Fruit fly (Drosophila melanogaster) whole organism, embryonic: ENCODE measurements around the gene Kdm3.
A peak's percentile ranks its signal among the peaks of the same experiment; 100 is the strongest.

Source experiments
- B-H2 ChIP-seq: fragments of 200-800 bp; sonication (Bioruptor generic); optimal IDR thresholded peaks from 2 replicates; lab custom pipeline; 2018; ENCODE audit warnings: missing biosample characterization, mild to moderate bottlenecking, missing genetic modification characterization
- CG10543 ChIP-seq: fragments of 200-800 bp; sonication (Bioruptor generic); optimal IDR thresholded peaks from 3 replicates; lab custom pipeline; 2017; ENCODE audit warnings: missing biosample characterization, mild to moderate bottlenecking, missing genetic modification characterization, moderate library complexity
- CG11696 ChIP-seq: fragments of 200-800 bp; sonication (Bioruptor generic); IDR thresholded peaks from 2 replicates; pipeline ENCODE4 v1.3.6; 2022; ENCODE audit warnings: missing biosample characterization, missing genetic modification characterization
- CG12104 ChIP-seq: fragments of 200-800 bp; sonication (Bioruptor generic); optimal IDR thresholded peaks from 3 replicates; lab custom pipeline; 2016; ENCODE audit warnings: missing biosample characterization, missing genetic modification characterization
- CG12299 ChIP-seq: fragments of 200-800 bp; sonication (Bioruptor generic); optimal IDR thresholded peaks from 2 replicates; lab custom pipeline; 2018; ENCODE audit warnings: missing biosample characterization, mild to moderate bottlenecking, missing genetic modification characterization
- CG12769 ChIP-seq: fragments of 200-800 bp; sonication (Bioruptor generic); optimal IDR thresholded peaks from 2 replicates; lab custom pipeline; 2019; ENCODE audit warnings: missing biosample characterization, mild to moderate bottlenecking, missing genetic modification characterization, moderate library complexity
- CG12942 ChIP-seq: fragments of 200-800 bp; sonication (Bioruptor generic); optimal IDR thresholded peaks from 3 replicates; lab custom pipeline; 2016; ENCODE audit warnings: missing biosample characterization, missing genetic modification characterization
- CG14441 ChIP-seq: fragments of 200-800 bp; sonication (Bioruptor generic); IDR thresholded peaks from 2 replicates; pipeline ENCODE4 v1.3.6; 2022; ENCODE audit warnings: missing biosample characterization, missing genetic modification characterization
- CG15073 ChIP-seq: fragments of 200-800 bp; sonication (Bioruptor generic); optimal IDR thresholded peaks from 2 replicates; lab custom pipeline; 2016; ENCODE audit warnings: missing biosample characterization, missing genetic modification characterization
- CG17802 ChIP-seq: fragments of 200-800 bp; sonication (Bioruptor generic); optimal IDR thresholded peaks from 2 replicates; lab custom pipeline; 2018; ENCODE audit warnings: missing biosample characterization, mild to moderate bottlenecking, missing genetic modification characterization, moderate library complexity
- CG2129 ChIP-seq: fragments of 200-800 bp; sonication (Bioruptor generic); IDR thresholded peaks from 2 replicates; pipeline ENCODE4 v1.3.6; 2022; ENCODE audit warnings: missing biosample characterization, missing genetic modification characterization; ENCODE audit not compliant: partially characterized antibody
- CG3407 ChIP-seq: fragments of 200-800 bp; sonication (Bioruptor generic); optimal IDR thresholded peaks from 2 replicates; lab custom pipeline; 2018; ENCODE audit warnings: missing biosample characterization, mild to moderate bottlenecking, missing genetic modification characterization
- CG4820 ChIP-seq: fragments of 200-800 bp; sonication (Bioruptor generic); optimal IDR thresholded peaks from 3 replicates; lab custom pipeline; 2016; ENCODE audit warnings: missing biosample characterization, missing genetic modification characterization
- CG6272 ChIP-seq: fragments of 200-800 bp; sonication (Bioruptor generic); IDR thresholded peaks from 2 replicates; pipeline ENCODE4 v1.3.6; 2022; ENCODE audit warnings: missing biosample characterization, missing genetic modification characterization
- CG7372 ChIP-seq: fragments of 200-800 bp; sonication (Bioruptor generic); IDR thresholded peaks from 2 replicates; pipeline ENCODE4 v1.3.6; 2022; ENCODE audit warnings: missing biosample characterization, missing genetic modification characterization
- CG9817 ChIP-seq: fragments of 200-800 bp; sonication (Bioruptor generic); optimal IDR thresholded peaks from 2 replicates; lab custom pipeline; 2018; ENCODE audit warnings: missing biosample characterization, mild to moderate bottlenecking, missing genetic modification characterization, moderate library complexity
- Deaf1 ChIP-seq: fragments of 200-800 bp; optimal IDR thresholded peaks from 3 replicates; lab custom pipeline; 2019; ENCODE audit warnings: missing biosample characterization, mild to moderate bottlenecking, missing genetic modification characterization, moderate library complexity
- GATAe ChIP-seq: fragments of 200-800 bp; sonication (Bioruptor generic); conservative IDR thresholded peaks from 2 replicates; pipeline ENCODE4 v1.3.6; 2022; ENCODE audit warnings: missing biosample characterization, missing genetic modification characterization
- HLH3B ChIP-seq: fragments of 200-800 bp; sonication (Bioruptor generic); IDR thresholded peaks from 2 replicates; pipeline ENCODE4 v1.3.6; 2022; ENCODE audit warnings: missing biosample characterization, missing genetic modification characterization
- Lim3 ChIP-seq: fragments of 200-800 bp; sonication (Bioruptor generic); IDR thresholded peaks from 2 replicates; pipeline ENCODE4 v1.3.6; 2022; ENCODE audit warnings: missing biosample characterization, missing genetic modification characterization
- Lpt ChIP-seq: fragments of >200 bp; optimal IDR thresholded peaks from 2 replicates; lab custom pipeline; 2018; ENCODE audit warnings: missing biosample characterization, missing genetic modification characterization
- Nf-YA ChIP-seq: fragments of 200-800 bp; sonication (Bioruptor generic); IDR thresholded peaks from 2 replicates; pipeline ENCODE4 v1.3.6; 2022; ENCODE audit warnings: missing biosample characterization, missing genetic modification characterization
- PHDP ChIP-seq: fragments of 200-800 bp; sonication (Bioruptor generic); optimal IDR thresholded peaks from 3 replicates; lab custom pipeline; 2018; ENCODE audit warnings: missing biosample characterization, mild to moderate bottlenecking, missing genetic modification characterization, moderate library complexity
- Usf ChIP-seq: fragments of 200-800 bp; sonication (Bioruptor generic); optimal IDR thresholded peaks from 2 replicates; lab custom pipeline; 2017; ENCODE audit warnings: missing genotype, missing biosample characterization, missing genetic modification characterization
- ato ChIP-seq: fragments of 200-800 bp; sonication (Bioruptor generic); IDR thresholded peaks from 2 replicates; pipeline ENCODE4 v1.3.6; 2022; ENCODE audit warnings: missing biosample characterization, missing genetic modification characterization; ENCODE audit not compliant: partially characterized antibody
- bbx ChIP-seq: fragments of 200-800 bp; sonication (Bioruptor generic); IDR thresholded peaks from 2 replicates; pipeline ENCODE4 v1.3.6; 2022; ENCODE audit warnings: missing biosample characterization, missing genetic modification characterization; ENCODE audit not compliant: partially characterized antibody
- bigmax ChIP-seq: fragments of 200-800 bp; sonication (Bioruptor generic); optimal IDR thresholded peaks from 2 replicates; lab custom pipeline; 2018; ENCODE audit warnings: missing biosample characterization, mild to moderate bottlenecking, missing genetic modification characterization
- cato ChIP-seq: fragments of 200-800 bp; sonication (Bioruptor generic); optimal IDR thresholded peaks from 2 replicates; lab custom pipeline; 2016; ENCODE audit warnings: missing biosample characterization, missing genetic modification characterization, borderline replicate concordance
- corto ChIP-seq: fragments of 200-800 bp; sonication (Bioruptor generic); optimal IDR thresholded peaks from 2 replicates; lab custom pipeline; 2016; ENCODE audit warnings: missing biosample characterization, mild to moderate bottlenecking, missing genetic modification characterization, moderate library complexity
- fd3F ChIP-seq: fragments of 200-800 bp; sonication (Bioruptor generic); optimal IDR thresholded peaks from 2 replicates; lab custom pipeline; 2018; ENCODE audit warnings: missing biosample characterization, mild to moderate bottlenecking, missing genetic modification characterization, moderate library complexity
- fd96Cb ChIP-seq: fragments of 200-800 bp; sonication (Bioruptor generic); optimal IDR thresholded peaks from 2 replicates; lab custom pipeline; 2018; ENCODE audit warnings: missing biosample characterization, mild to moderate bottlenecking, missing genetic modification characterization, moderate library complexity
- gem ChIP-seq: fragments of 200-800 bp; sonication (Bioruptor generic); optimal IDR thresholded peaks from 2 replicates; lab custom pipeline; 2019; ENCODE audit warnings: missing biosample characterization, mild to moderate bottlenecking, missing genetic modification characterization, moderate library complexity
- grau ChIP-seq: fragments of 200-800 bp; optimal IDR thresholded peaks from 3 replicates; lab custom pipeline; 2019; ENCODE audit warnings: missing biosample characterization, mild to moderate bottlenecking, missing genetic modification characterization, moderate library complexity
- hbn ChIP-seq: fragments of 200-800 bp; sonication (Bioruptor generic); IDR thresholded peaks from 2 replicates; pipeline ENCODE4 v1.3.6; 2022; ENCODE audit warnings: missing biosample characterization, missing genetic modification characterization; ENCODE audit not compliant: partially characterized antibody
- jigr1 ChIP-seq: fragments of 200-800 bp; sonication (Bioruptor generic); IDR thresholded peaks from 3 replicates; pipeline ENCODE4 v1.3.6; 2022; ENCODE audit warnings: missing biosample characterization, missing genetic modification characterization
- lbe ChIP-seq: fragments of 200-800 bp; sonication (Bioruptor generic); optimal IDR thresholded peaks from 2 replicates; lab custom pipeline; 2016; ENCODE audit warnings: missing biosample characterization, mild to moderate bottlenecking, missing genetic modification characterization
- oc ChIP-seq: fragments of 200-800 bp; sonication (Bioruptor generic); optimal IDR thresholded peaks from 2 replicates; lab custom pipeline; 2018; ENCODE audit warnings: missing biosample characterization, mild to moderate bottlenecking, missing genetic modification characterization, moderate library complexity
- otp ChIP-seq: fragments of 200-800 bp; sonication (Bioruptor generic); IDR thresholded peaks from 3 replicates; pipeline ENCODE4, ENCODE4 v1.3.6; 2022; ENCODE audit warnings: missing biosample characterization, missing genetic modification characterization
- scrt ChIP-seq: fragments of 200-800 bp; sonication (Bioruptor generic); optimal IDR thresholded peaks from 2 replicates; lab custom pipeline; 2018; ENCODE audit warnings: missing biosample characterization, mild to moderate bottlenecking, missing genetic modification characterization, moderate library complexity
- sima ChIP-seq: fragments of 200-800 bp; sonication (Bioruptor generic); optimal IDR thresholded peaks from 2 replicates; lab custom pipeline; 2016; ENCODE audit warnings: missing biosample characterization, missing genetic modification characterization
- sisA ChIP-seq: fragments of 200-800 bp; sonication (Bioruptor generic); IDR thresholded peaks from 2 replicates; pipeline ENCODE4 v1.3.6; 2022; ENCODE audit warnings: missing biosample characterization, missing genetic modification characterization
- sr ChIP-seq: fragments of 200-800 bp; sonication (Bioruptor generic); IDR thresholded peaks from 3 replicates; pipeline ENCODE4 v1.3.6; 2022; ENCODE audit warnings: missing biosample characterization, missing genetic modification characterization
- tll ChIP-seq, 2 experiments: fragments of 200-800 bp in 1 of 2; fragments of >200 bp in 1 of 2; sonication (Bioruptor generic) in 1 of 2; optimal IDR thresholded peaks; 2 replicates each; lab custom pipeline; 2017 to 2019; ENCODE audit warnings: missing biosample characterization in 2 of 2, missing genetic modification characterization in 2 of 2, mild to moderate bottlenecking in 1 of 2, moderate library complexity in 1 of 2
- trh ChIP-seq: fragments of 200-800 bp; sonication (Bioruptor generic); optimal IDR thresholded peaks from 2 replicates; lab custom pipeline; 2016; ENCODE audit warnings: missing biosample characterization, missing genetic modification characterization
- tup ChIP-seq: fragments of 200-800 bp; sonication (Bioruptor generic); optimal IDR thresholded peaks from 2 replicates; lab custom pipeline; 2016; ENCODE audit warnings: missing biosample characterization, mild to moderate bottlenecking, missing genetic modification characterization, moderate library complexity
- unc-4 ChIP-seq: fragments of 200-800 bp; sonication (Bioruptor generic); IDR thresholded peaks from 2 replicates; pipeline ENCODE4 v1.3.6; 2022; ENCODE audit warnings: missing biosample characterization, missing genetic modification characterization; ENCODE audit not compliant: partially characterized antibody
- zf30C ChIP-seq: fragments of 200-800 bp; sonication (Bioruptor generic); optimal IDR thresholded peaks from 3 replicates; lab custom pipeline; 2018; ENCODE audit warnings: missing biosample characterization, mild to moderate bottlenecking, missing genetic modification characterization

The Kdm3 gene

dm6 chr3R:9533181-9534124, 17.6 kb downstream of the Kdm3 start (continued):
- TF ChIP-seq Deaf1 (tag; lab: Kevin White, UChicago) (peak; percentile 81), trh (GFP tag; lab: Kevin White, UChicago) (peak; percentile 89), CG12104 (peak; percentile 97), CG12942 (GFP tag; lab: Kevin White, UChicago) (peak; percentile 91), bigmax (GFP tag; lab: Kevin White, UChicago) (peak; percentile 2), unc-4 (GFP tag; lab: Robert Waterston, UW) (0 out of 2 replicates have a peak, but pooled peaks have one; percentile 25), CG3407 (peak; percentile 89), corto (GFP tag; lab: Kevin White, UChicago) (peak; percentile 91), CG12769 (tag; lab: Kevin White, UChicago) (peak; percentile 89), sisA (peak; percentile 83), tup (GFP tag; lab: Kevin White, UChicago) (peak; percentile 65), lbe (GFP tag; lab: Kevin White, UChicago) (peak; percentile 84), CG9817 (tag; lab: Kevin White, UChicago) (peak; percentile 91), PHDP (tag; lab: Kevin White, UChicago) (peak; percentile 94), CG2129 (GFP tag; lab: Robert Waterston, UW) (no peak), Nf-YA (GFP tag; lab: Robert Waterston, UW) (peak; percentile 81), zf30C (GFP tag; lab: Kevin White, UChicago) (no peak), Lim3 (peak; percentile 40; the same call in 1 of the 2 replicates), sr (GFP tag; lab: Robert Waterston, UW) (peak; percentile 64; the same call in 1 of the 3 replicates), Lpt (no peak), B-H2 (GFP tag; lab: Kevin White, UChicago) (peak; percentile 94), HLH3B (peak; percentile 72), Usf (GFP tag; lab: Kevin White, UChicago) (peak; percentile 96), CG6272 (peak; percentile 82), jigr1 (peak; percentile 87), CG11696 (peak; percentile 61), cato (GFP tag; lab: Kevin White, UChicago) (peak; percentile 87), CG10543 (GFP tag; lab: Kevin White, UChicago) (peak; percentile 98), GATAe (GFP tag; lab: Robert Waterston, UW) (0 out of 2 replicates have a peak, but pooled peaks have one; percentile 15), CG17802 (peak; percentile 74), scrt (GFP tag; lab: Kevin White, UChicago) (peak; percentile 92), fd3F (GFP tag; lab: Kevin White, UChicago) (peak; percentile 94), oc (tag; lab: Kevin White, UChicago) (peak; percentile 62), fd96Cb (tag; lab: Kevin White, UChicago) (peak; percentile 94), CG14441 (peak; percentile 77; the same call in 1 of the 2 replicates), tll (GFP tag; optimal IDR thresholded peaks at IDR 0.05; lab: Kevin White, UChicago) (peak in 1 of 2 experiments; percentile 38), CG12299 (peak; percentile 93), CG4820 (GFP tag; lab: Kevin White, UChicago) (peak; percentile 94), CG15073 (peak; percentile 71), grau (peak; percentile 95), CG7372 (GFP tag; lab: Robert Waterston, UW) (peak; percentile 92), sima (peak; percentile 78), hbn (GFP tag; lab: Robert Waterston, UW) (no peak), gem (peak; percentile 98), ato (GFP tag; lab: Robert Waterston, UW) (no peak), bbx (no peak; the same call in 1 of the 2 replicates), otp (0 out of 3 replicates have a peak, but pooled peaks have one; percentile 19)
